Worm (Caenorhabditis elegans) whole organism, early embryonic: Measurements from ENCODE around the gene K09E9.4.

Experiments
- B0310.2 ChIP-seq: sonication (generic microtip); optimal IDR thresholded peaks from 2 replicates; lab custom pipeline; 2016; ENCODE audit warnings: mild to moderate bottlenecking, missing genetic modification characterization, missing compliant biosample characterization
- F13C5.2 ChIP-seq: sonication (generic microtip); optimal IDR thresholded peaks from 2 replicates; lab custom pipeline; 2017; ENCODE audit warnings: mild to moderate bottlenecking, missing genetic modification characterization, inconsistent platforms, missing compliant biosample characterization
- aly-1 ChIP-seq: sonication (generic microtip); optimal IDR thresholded peaks from 2 replicates; lab custom pipeline; 2016; ENCODE audit warnings: missing genetic modification characterization, missing compliant biosample characterization
- ama-1 ChIP-seq: fragments of 150-350 bp; optimal IDR thresholded peaks from 2 replicates; lab custom pipeline; 2014
- ceh-13 ChIP-seq: fragments of 200-800 bp; sonication (Bioruptor generic); optimal IDR thresholded peaks from 2 replicates; lab custom pipeline; 2018; ENCODE audit warnings: mild to moderate bottlenecking, missing genetic modification characterization, missing compliant biosample characterization
- ceh-36 ChIP-seq: sonication (generic microtip); optimal IDR thresholded peaks from 2 replicates; lab custom pipeline; 2016; ENCODE audit warnings: missing genetic modification characterization, inconsistent platforms, missing compliant biosample characterization
- ets-7 ChIP-seq: sonication (generic microtip); optimal IDR thresholded peaks from 2 replicates; lab custom pipeline; 2016; ENCODE audit warnings: missing genotype, missing genetic modification characterization, missing compliant biosample characterization
- flt-1 ChIP-seq: fragments of 200-800 bp; sonication (Bioruptor generic); IDR thresholded peaks from 2 replicates; pipeline ENCODE4 v1.3.6; 2022; ENCODE audit warnings: missing genetic modification characterization, missing compliant biosample characterization
- hmbx-1 ChIP-seq: sonication (generic microtip); optimal IDR thresholded peaks from 2 replicates; lab custom pipeline; 2016; ENCODE audit warnings: mild to moderate bottlenecking, missing genetic modification characterization, missing compliant biosample characterization
- hmg-4 ChIP-seq: fragments of 200-800 bp; sonication (Bioruptor generic); optimal IDR thresholded peaks from 2 replicates; lab custom pipeline; 2018; ENCODE audit warnings: mild to moderate bottlenecking, missing genetic modification characterization, missing compliant biosample characterization
- hnd-1 ChIP-seq: sonication (generic microtip); optimal IDR thresholded peaks from 2 replicates; lab custom pipeline; 2016; ENCODE audit warnings: missing genetic modification characterization, missing compliant biosample characterization
- pes-1 ChIP-seq: fragments of 200-800 bp; sonication (Bioruptor generic); IDR thresholded peaks from 2 replicates; pipeline ENCODE4 v1.3.6; 2022; ENCODE audit warnings: missing genetic modification reagents, missing genetic modification characterization, missing compliant biosample characterization
- scrt-1 ChIP-seq: fragments of 200-800 bp; sonication (Bioruptor generic); IDR thresholded peaks from 2 replicates; pipeline ENCODE4 v1.3.6; 2022; ENCODE audit warnings: missing genetic modification characterization, missing compliant biosample characterization
- sea-1 ChIP-seq: fragments of 200-800 bp; sonication (Bioruptor generic); conservative IDR thresholded peaks from 2 replicates; pipeline ENCODE4 v1.3.6; 2022; ENCODE audit warnings: missing genetic modification characterization, missing compliant biosample characterization
- tbx-11 ChIP-seq: fragments of 200-800 bp; sonication (Bioruptor generic); IDR thresholded peaks from 2 replicates; pipeline ENCODE4 v1.3.6; 2022; ENCODE audit warnings: missing genetic modification characterization, missing compliant biosample characterization
- tbx-37 ChIP-seq: fragments of 200-800 bp; sonication (Bioruptor generic); conservative IDR thresholded peaks from 2 replicates; pipeline ENCODE4 v1.3.6; 2022; ENCODE audit warnings: missing genetic modification reagents, missing genetic modification characterization, missing compliant biosample characterization
- tra-4 ChIP-seq: sonication (generic microtip); optimal IDR thresholded peaks from 2 replicates; lab custom pipeline; 2017; ENCODE audit warnings: missing genetic modification characterization, missing compliant biosample characterization

The K09E9.4 gene

DNA sequence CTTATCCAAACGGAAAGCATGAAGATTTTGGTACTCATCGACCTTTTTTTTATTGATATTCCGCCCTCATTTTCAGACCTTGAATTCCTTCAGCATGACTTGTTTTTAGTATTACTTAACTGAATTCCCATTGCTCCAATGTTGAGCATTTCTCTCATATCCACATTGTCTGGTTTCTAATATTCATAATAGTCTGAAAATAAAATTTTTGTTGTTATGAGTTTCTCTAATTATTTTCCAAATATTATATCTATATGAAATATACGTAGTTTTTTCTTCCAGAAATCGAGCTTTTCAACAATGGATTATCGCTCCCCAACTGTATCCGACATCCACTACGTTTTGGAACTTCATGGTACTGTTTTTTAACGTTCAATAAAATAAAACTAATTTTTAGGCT lies 12.4 kb upstream of the K09E9.4 start, which contains the start of gene H08J19.1:
Gene H08J19.1, plus strand, starts transcription at position 301 of the 400 bp plus-strand sequence.
- TF ChIP-seq scrt-1 (GFP tag; lab: Robert Waterston, UW) = no peak
- TF ChIP-seq flt-1 = no peak
- no peak for TF ChIP-seq F13C5.2
- TF ChIP-seq ama-1 (lab: Kevin White, UChicago) = no peak
- no peak for TF ChIP-seq ceh-13 (GFP tag; lab: Kevin White, UChicago)
- TF ChIP-seq pes-1 (GFP tag; lab: Robert Waterston, UW) = no peak
- no peak for TF ChIP-seq sea-1
- no peak for TF ChIP-seq ceh-36 (tag; lab: Kevin White, UChicago)
- TF ChIP-seq tbx-37 (GFP tag; lab: Robert Waterston, UW) = no peak
- TF ChIP-seq tra-4 (tag; lab: Kevin White, UChicago) = no peak
- TF ChIP-seq hnd-1 = no peak
- no peak for TF ChIP-seq aly-1 (tag; lab: Kevin White, UChicago)
- TF ChIP-seq hmbx-1 (tag; lab: Kevin White, UChicago) = no peak
- TF ChIP-seq tbx-11 (GFP tag; lab: Robert Waterston, UW) = no peak
- no peak for TF ChIP-seq B0310.2 (tag; lab: Kevin White, UChicago)

- TF ChIP-seq hmg-4 (GFP tag; lab: Kevin White, UChicago) (no peak), ceh-36 (tag; lab: Kevin White, UChicago) (no peak), hmbx-1 (tag; lab: Kevin White, UChicago) (no peak), aly-1 (tag; lab: Kevin White, UChicago) (no peak), B0310.2 (tag; lab: Kevin White, UChicago) (no peak), ama-1 (lab: Kevin White, UChicago) (no peak), tra-4 (tag; lab: Kevin White, UChicago) (no peak), scrt-1 (GFP tag; lab: Robert Waterston, UW) (no peak), tbx-11 (GFP tag; lab: Robert Waterston, UW) (no peak), pes-1 (GFP tag; lab: Robert Waterston, UW) (no peak), flt-1 (no peak), ceh-13 (GFP tag; lab: Kevin White, UChicago) (no peak), tbx-37 (GFP tag; lab: Robert Waterston, UW) (no peak), ets-7 (no peak), hnd-1 (no peak), F13C5.2 (no peak), sea-1 (no peak)
Observed at ce11 chrX:15641380-15641779, 11.1 kb upstream of the K09E9.4 start.

ce11 chrX:15640603-15641002 lies 10.4 kb upstream of the K09E9.4 start, which contains the start of gene K09E9.7:
TSS of gene K09E9.7 (plus strand) at chrX:15640903.
- TF ChIP-seq flt-1 = no peak

ce11 chrX:15633964-15634363 lies 3.7 kb upstream of the K09E9.4 start:
- TF ChIP-seq B0310.2 (tag; lab: Kevin White, UChicago) (no peak), hmbx-1 (tag; lab: Kevin White, UChicago) (no peak), pes-1 (GFP tag; lab: Robert Waterston, UW) (no peak), ceh-13 (GFP tag; lab: Kevin White, UChicago) (no peak)

DNA sequence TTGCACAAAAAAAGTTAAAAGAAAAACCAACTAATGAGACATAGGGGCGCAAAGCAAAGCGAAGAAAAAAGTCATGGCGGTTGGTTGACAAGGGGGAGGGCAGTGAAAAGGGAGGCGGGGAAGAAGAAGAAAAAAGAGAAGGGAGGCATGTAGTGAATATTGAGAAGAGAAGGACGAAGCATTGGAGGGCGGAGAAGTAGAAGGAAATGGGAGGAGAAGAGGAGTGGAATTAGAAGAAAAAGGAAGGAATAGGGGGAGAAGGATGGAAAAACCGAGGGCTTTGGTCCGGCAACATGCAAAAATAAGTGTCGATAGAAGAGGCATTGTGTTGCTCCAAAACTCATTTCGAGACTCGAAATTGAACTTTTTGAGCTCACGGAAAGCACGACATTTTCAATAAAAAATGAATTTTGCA lies 557 bp upstream of the K09E9.4 start:
- TF ChIP-seq ets-7 = no peak
- peak; percentile 19 for TF ChIP-seq F13C5.2

DNA sequence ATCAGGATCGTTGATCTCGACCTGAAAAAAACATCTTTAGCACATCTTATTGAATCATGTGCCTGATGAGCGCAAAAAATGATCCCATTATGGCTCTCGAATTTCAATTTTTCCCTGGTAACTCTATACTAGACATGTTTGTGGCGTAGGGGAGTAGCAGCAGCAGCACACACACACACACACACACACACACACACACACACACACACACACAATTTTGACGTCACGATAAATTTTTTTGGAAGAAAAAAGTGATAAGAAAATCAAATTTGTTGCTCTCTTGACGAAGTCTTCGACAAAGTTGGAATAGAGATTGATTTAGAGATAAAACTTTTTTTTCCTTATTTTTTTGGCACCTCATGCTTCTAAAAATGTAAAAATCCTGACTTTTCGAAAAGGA lies 625 bp downstream of the K09E9.4 start:
- TF ChIP-seq tra-4 (tag; lab: Kevin White, UChicago) = no peak
- no peak for TF ChIP-seq hmbx-1 (tag; lab: Kevin White, UChicago)
- TF ChIP-seq ets-7 = no peak
- no peak for TF ChIP-seq pes-1 (GFP tag; lab: Robert Waterston, UW)
- no peak for TF ChIP-seq scrt-1 (GFP tag; lab: Robert Waterston, UW)
- TF ChIP-seq tbx-11 (GFP tag; lab: Robert Waterston, UW) = no peak
- no peak for TF ChIP-seq ceh-36 (tag; lab: Kevin White, UChicago)
- TF ChIP-seq sea-1 = no peak
- no peak for TF ChIP-seq ceh-13 (GFP tag; lab: Kevin White, UChicago)
- TF ChIP-seq flt-1 = no peak
- no peak for TF ChIP-seq B0310.2 (tag; lab: Kevin White, UChicago)
- TF ChIP-seq hnd-1 = no peak
- no peak for TF ChIP-seq ama-1 (lab: Kevin White, UChicago)
- TF ChIP-seq tbx-37 (GFP tag; lab: Robert Waterston, UW) = no peak
- no peak for TF ChIP-seq hmg-4 (GFP tag; lab: Kevin White, UChicago)
- TF ChIP-seq aly-1 (tag; lab: Kevin White, UChicago) = no peak

ce11 chrX:15628945-15629344 lies 1.3 kb downstream of the K09E9.4 start:
- TF ChIP-seq scrt-1 (GFP tag; lab: Robert Waterston, UW) (no peak), ceh-36 (tag; lab: Kevin White, UChicago) (no peak)

ce11 chrX:15627814-15628213 lies 2.4 kb downstream of the K09E9.4 start:
- TF ChIP-seq hmbx-1 (tag; lab: Kevin White, UChicago) = no peak
